Worm (Caenorhabditis elegans) whole organism, L3 larva: Measurements from ENCODE around the gene F23F1.4.
A peak's percentile ranks its signal among the peaks of the same experiment; 100 is the strongest.

Experiments
- R02D3.7 ChIP-seq: fragments of 150-350 bp; optimal IDR thresholded peaks from 2 replicates; lab custom pipeline; 2014; ENCODE audit warnings: missing biosample characterization, missing genetic modification characterization
- ZK546.5 ChIP-seq: sonication (generic microtip); optimal IDR thresholded peaks from 2 replicates; lab custom pipeline; 2017; ENCODE audit warnings: missing biosample characterization, missing genetic modification characterization
- aly-2 ChIP-seq: fragments of 150-350 bp; optimal IDR thresholded peaks from 2 replicates; lab custom pipeline; 2014; ENCODE audit warnings: missing biosample characterization, missing genetic modification characterization
- ama-1 ChIP-seq: fragments of 150-350 bp; optimal IDR thresholded peaks from 2 replicates; lab custom pipeline; 2018
- ceh-16 ChIP-seq: sonication (generic microtip); optimal IDR thresholded peaks from 2 replicates; lab custom pipeline; 2017; ENCODE audit warnings: missing biosample characterization, missing genetic modification characterization
- ceh-82 ChIP-seq: fragments of 150-350 bp; optimal IDR thresholded peaks from 2 replicates; lab custom pipeline; 2014; ENCODE audit warnings: missing biosample characterization, missing genetic modification characterization
- egl-27 ChIP-seq: sonication (generic microtip); optimal IDR thresholded peaks from 4 replicates; lab custom pipeline; 2017; ENCODE audit warnings: missing biosample characterization, missing genetic modification reagents, missing genetic modification characterization
- egl-5 ChIP-seq: fragments of 150-350 bp; optimal IDR thresholded peaks from 2 replicates; lab custom pipeline; 2017; ENCODE audit warnings: missing biosample characterization, missing genetic modification reagents, missing genetic modification characterization, inconsistent platforms
- elt-2 ChIP-seq: sonication (generic microtip); optimal IDR thresholded peaks from 2 replicates; lab custom pipeline; 2016; ENCODE audit warnings: missing genetic modification reagents, mild to moderate bottlenecking, missing genetic modification characterization, missing compliant biosample characterization
- elt-3 ChIP-seq, 3 experiments: fragments of 150-350 bp in 1 of 3; sonication (generic microtip) in 2 of 3; optimal IDR thresholded peaks; 2 replicates in 2 of 3; 4 replicates in 1 of 3; lab custom pipeline; 2014 to 2017; ENCODE audit warnings: missing biosample characterization in 3 of 3, missing genetic modification characterization in 3 of 3
- eor-1 ChIP-seq, 2 experiments: fragments of 150-350 bp; optimal IDR thresholded peaks; 2 replicates each; lab custom pipeline; 2014 to 2018; ENCODE audit warnings: missing biosample characterization in 2 of 2, missing genetic modification characterization in 2 of 2
- fkh-10 ChIP-seq: sonication (generic microtip); optimal IDR thresholded peaks from 2 replicates; lab custom pipeline; 2017; ENCODE audit warnings: missing biosample characterization, missing genetic modification reagents, missing genetic modification characterization
- fos-1 ChIP-seq: fragments of 150-350 bp; optimal IDR thresholded peaks from 2 replicates; lab custom pipeline; 2014; ENCODE audit warnings: missing biosample characterization, missing genetic modification characterization
- hmg-11 ChIP-seq: sonication (generic microtip); optimal IDR thresholded peaks from 2 replicates; lab custom pipeline; 2016; ENCODE audit warnings: missing genetic modification characterization, missing compliant biosample characterization
- jun-1 ChIP-seq: fragments of 150-350 bp; optimal IDR thresholded peaks from 2 replicates; lab custom pipeline; 2014; ENCODE audit warnings: missing biosample characterization, missing genetic modification reagents, missing genetic modification characterization
- lin-15B ChIP-seq: fragments of 150-350 bp; optimal IDR thresholded peaks from 2 replicates; lab custom pipeline; 2014; ENCODE audit warnings: missing biosample characterization, missing genetic modification characterization
- lin-39 ChIP-seq: fragments of 150-350 bp; optimal IDR thresholded peaks from 2 replicates; lab custom pipeline; 2018; ENCODE audit warnings: missing biosample characterization, missing genetic modification reagents, missing genetic modification characterization
- lsy-12 ChIP-seq: sonication (generic microtip); optimal IDR thresholded peaks from 2 replicates; lab custom pipeline; 2016; ENCODE audit warnings: mild to moderate bottlenecking, missing genetic modification characterization, missing compliant biosample characterization
- mdl-1 ChIP-seq: fragments of 150-350 bp; optimal IDR thresholded peaks from 2 replicates; lab custom pipeline; 2014; ENCODE audit warnings: missing biosample characterization, missing genetic modification characterization
- mml-1 ChIP-seq: fragments of 150-350 bp; sonication (generic microtip); optimal IDR thresholded peaks from 3 replicates; lab custom pipeline; 2014; ENCODE audit warnings: missing biosample characterization, missing genetic modification characterization
- nfya-1 ChIP-seq: sonication (generic microtip); optimal IDR thresholded peaks from 2 replicates; lab custom pipeline; 2017; ENCODE audit warnings: missing genetic modification characterization, mild to moderate bottlenecking, missing compliant biosample characterization, antibody characterized with exemption, moderate library complexity; ENCODE audit not compliant: insufficient read depth
- nhr-23 ChIP-seq: fragments of 150-350 bp; optimal IDR thresholded peaks from 2 replicates; lab custom pipeline; 2014; ENCODE audit warnings: missing biosample characterization, missing genetic modification reagents, missing genetic modification characterization
- nhr-237 ChIP-seq: fragments of 150-350 bp; optimal IDR thresholded peaks from 2 replicates; lab custom pipeline; 2014; ENCODE audit warnings: missing biosample characterization, missing genetic modification characterization
- nhr-25 ChIP-seq: sonication (generic microtip); optimal IDR thresholded peaks from 2 replicates; lab custom pipeline; 2017; ENCODE audit warnings: missing biosample characterization, missing genetic modification characterization
- nhr-28 ChIP-seq: fragments of 150-350 bp; optimal IDR thresholded peaks from 2 replicates; lab custom pipeline; 2014; ENCODE audit warnings: missing biosample characterization, missing genetic modification characterization
- nhr-67 ChIP-seq: fragments of 150-350 bp; optimal IDR thresholded peaks from 2 replicates; lab custom pipeline; 2014; ENCODE audit warnings: missing biosample characterization, missing genetic modification characterization
- nhr-76 ChIP-seq: fragments of 150-350 bp; sonication (generic microtip); optimal IDR thresholded peaks from 5 replicates; lab custom pipeline; 2014; ENCODE audit warnings: missing biosample characterization, missing genetic modification characterization
- nhr-77 ChIP-seq: fragments of 150-350 bp; optimal IDR thresholded peaks from 2 replicates; lab custom pipeline; 2014; ENCODE audit warnings: missing biosample characterization, missing genetic modification characterization
- pha-4 ChIP-seq: fragments of 150-350 bp; optimal IDR thresholded peaks from 2 replicates; lab custom pipeline; 2014; ENCODE audit warnings: missing biosample characterization, missing genetic modification reagents, missing genetic modification characterization
- sea-2 ChIP-seq: fragments of 150-350 bp; sonication (generic microtip); optimal IDR thresholded peaks from 4 replicates; lab custom pipeline; 2014; ENCODE audit warnings: missing biosample characterization, missing genetic modification reagents, missing genetic modification characterization
- skn-1 ChIP-seq: fragments of 150-350 bp; optimal IDR thresholded peaks from 2 replicates; lab custom pipeline; 2014; ENCODE audit warnings: missing biosample characterization, missing genetic modification characterization
- snpc-4 ChIP-seq: fragments of 150-350 bp; optimal IDR thresholded peaks from 2 replicates; lab custom pipeline; 2014; ENCODE audit warnings: missing biosample characterization, missing genetic modification characterization
- unc-62 ChIP-seq: fragments of 150-350 bp; sonication (generic microtip); optimal IDR thresholded peaks from 4 replicates; lab custom pipeline; 2014; ENCODE audit warnings: missing biosample characterization, missing genetic modification reagents, missing genetic modification characterization
- ztf-4 ChIP-seq: fragments of 150-350 bp; optimal IDR thresholded peaks from 2 replicates; lab custom pipeline; 2014; ENCODE audit warnings: missing biosample characterization, missing genetic modification characterization

Gene F23F1.4

DNA sequence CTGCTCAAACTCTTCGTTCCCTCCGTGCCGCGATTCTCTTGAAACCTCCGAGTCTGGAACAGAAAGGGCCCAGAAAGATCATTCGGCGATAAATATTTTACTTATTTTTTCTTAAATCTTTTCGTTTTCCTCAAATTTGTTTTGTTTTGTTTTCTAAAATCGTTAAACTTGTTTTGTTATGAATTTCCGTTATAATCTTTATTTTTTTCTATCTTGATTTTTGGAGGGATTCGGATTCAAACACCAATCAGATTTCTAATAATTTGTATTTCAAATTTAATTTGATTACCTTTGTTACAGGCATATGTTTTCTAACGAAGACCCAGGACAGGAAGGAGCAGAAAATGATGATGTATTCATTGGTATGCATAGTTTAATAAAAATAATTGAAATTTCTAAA, 19.1 kb upstream of the F23F1.4 start, which contains the start of gene C23H3.5:
TSS of gene C23H3.5 (plus strand) at position 301 of the 400 bp plus-strand sequence.
- TF ChIP-seq ceh-82 (tag; lab: Kevin White, UChicago) (no peak), ama-1 (no peak), nhr-237 (no peak), nhr-25 (tag; lab: Kevin White, UChicago) (no peak), unc-62 (GFP tag; lab: Kevin White, UChicago) (no peak), elt-2 (tag; lab: Kevin White, UChicago) (no peak), fos-1 (no peak), fkh-10 (GFP tag; lab: Kevin White, UChicago) (no peak), nhr-77 (tag; lab: Kevin White, UChicago) (no peak), nhr-28 (no peak), nhr-76 (tag; lab: Kevin White, UChicago) (no peak), ztf-4 (tag; lab: Kevin White, UChicago) (no peak), lsy-12 (no peak), ZK546.5 (tag; lab: Kevin White, UChicago) (no peak), egl-5 (tag; lab: Kevin White, UChicago) (no peak), mml-1 (no peak), eor-1 (tag; optimal IDR thresholded peaks at IDR 0.05; lab: Kevin White, UChicago) (no peak), nhr-23 (tag; lab: Kevin White, UChicago) (no peak)

DNA sequence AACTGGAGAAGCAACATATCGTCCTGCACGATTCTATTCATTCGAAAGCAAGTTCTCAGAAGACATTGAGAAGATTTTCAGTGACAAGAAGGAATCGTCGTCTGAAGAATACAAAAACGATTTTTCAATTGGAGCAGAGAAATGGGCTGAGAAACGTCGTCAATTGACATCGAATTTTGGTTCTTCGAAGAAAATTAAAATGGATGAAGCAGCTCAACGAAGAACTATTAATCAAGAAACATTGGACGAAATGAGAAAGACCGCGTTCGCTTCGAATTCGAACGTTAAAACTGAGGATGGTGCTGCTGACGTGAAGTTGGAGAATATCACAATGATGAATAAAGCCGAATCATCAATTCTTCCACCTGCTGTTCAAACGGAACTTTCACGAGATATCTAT, 17.9 kb upstream of the F23F1.4 start, which contains the start of gene rpt-4:
TSS of gene rpt-4 (minus strand) at position 101 of the 400 bp plus-strand sequence.
- TF ChIP-seq jun-1 (tag; lab: Kevin White, UChicago): no peak
- TF ChIP-seq pha-4 (tag; lab: Kevin White, UChicago): no peak
- no peak for TF ChIP-seq R02D3.7 (tag; lab: Kevin White, UChicago)
- no peak for TF ChIP-seq fkh-10 (GFP tag; lab: Kevin White, UChicago)
- no peak for TF ChIP-seq mml-1
- TF ChIP-seq ZK546.5 (tag; lab: Kevin White, UChicago): no peak
- no peak for TF ChIP-seq nhr-77 (tag; lab: Kevin White, UChicago)

DNA sequence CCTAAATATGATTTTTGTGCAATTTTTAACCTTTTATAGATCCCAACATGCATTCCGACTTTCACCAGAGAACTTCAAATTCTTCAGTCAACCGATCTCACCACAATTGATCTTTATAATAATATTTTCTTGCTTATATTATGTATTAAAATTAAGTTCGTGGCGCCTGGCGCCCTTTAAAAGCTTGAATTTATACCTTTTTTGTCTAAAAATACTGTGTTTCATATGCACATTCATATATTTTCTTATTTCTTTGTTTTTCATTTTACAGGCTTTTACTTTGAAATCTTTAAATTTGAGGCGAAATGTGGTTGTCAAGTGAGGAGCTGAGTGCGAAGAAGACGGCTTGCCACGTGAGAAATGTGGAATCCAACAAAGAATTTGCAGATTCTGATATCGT, 16.5 kb upstream of the F23F1.4 start, which contains the start of gene rpoa-49:
TSS of gene rpoa-49 (plus strand) at position 301 of the 400 bp plus-strand sequence.
- TF ChIP-seq snpc-4 (tag; lab: Kevin White, UChicago) (no peak), nhr-76 (tag; lab: Kevin White, UChicago) (no peak), nhr-23 (tag; lab: Kevin White, UChicago) (no peak), ztf-4 (tag; lab: Kevin White, UChicago) (no peak), hmg-11 (tag; lab: Kevin White, UChicago) (no peak), R02D3.7 (tag; lab: Kevin White, UChicago) (no peak), nhr-25 (tag; lab: Kevin White, UChicago) (no peak), nhr-28 (no peak), unc-62 (GFP tag; lab: Kevin White, UChicago) (no peak), aly-2 (no peak), mml-1 (no peak), egl-27 (no peak), nhr-67 (tag; lab: Kevin White, UChicago) (no peak)

DNA sequence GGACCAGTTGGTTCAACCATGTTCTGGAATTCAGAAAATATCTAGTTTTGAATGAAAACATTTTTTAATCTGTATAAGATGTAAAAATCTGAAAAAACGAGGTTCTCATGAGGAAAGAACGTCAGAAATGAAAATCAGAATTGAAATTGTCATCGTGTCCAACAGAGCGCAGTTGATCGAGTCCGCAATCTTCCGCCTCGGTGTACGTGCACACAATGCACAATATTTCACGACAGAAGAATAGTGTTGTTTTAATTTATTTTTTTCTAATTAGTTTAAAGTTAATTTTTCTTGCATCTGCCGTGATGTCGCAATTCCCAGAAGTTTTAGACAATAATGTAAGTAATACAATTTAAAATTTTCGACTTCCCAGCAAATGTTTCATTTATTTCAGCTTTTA, 15.4 kb upstream of the F23F1.4 start, which contains the start of gene nfyc-1:
TSS of gene nfyc-1 (plus strand) at position 268 of the 400 bp plus-strand sequence.
- TF ChIP-seq nhr-25 (tag; lab: Kevin White, UChicago) (peak; percentile 42), fkh-10 (GFP tag; lab: Kevin White, UChicago) (no peak), snpc-4 (tag; lab: Kevin White, UChicago) (peak; percentile 27), skn-1 (peak; percentile 99), ceh-16 (tag; lab: Kevin White, UChicago) (no peak), nhr-23 (tag; lab: Kevin White, UChicago) (peak; percentile 65), hmg-11 (tag; lab: Kevin White, UChicago) (peak; percentile 79), mml-1 (no peak), egl-5 (tag; lab: Kevin White, UChicago) (peak; percentile 72), lin-39 (tag; lab: Kevin White, UChicago) (peak; percentile 65), mdl-1 (no peak), elt-3 (tag; optimal IDR thresholded peaks at IDR 0.05; lab: Kevin White, UChicago) (no peak), nfya-1 (tag; lab: Kevin White, UChicago) (peak; percentile 65), pha-4 (tag; lab: Kevin White, UChicago) (peak; percentile 84), lin-15B (tag; lab: Kevin White, UChicago) (peak; percentile 90), sea-2 (GFP tag; lab: Kevin White, UChicago) (no peak)
- TF ChIP-seq, all 47 proteins: peak for 10
